Worm (Caenorhabditis elegans) whole organism, mixed stage, embryonic: ENCODE results near the gene syx-16.

Source experiments
- M03D4.4 ChIP-seq: sonication (generic microtip); optimal IDR thresholded peaks from 2 replicates; lab custom pipeline; 2017; ENCODE audit warnings: mild to moderate bottlenecking, missing genetic modification characterization, missing compliant biosample characterization
- bed-3 ChIP-seq: fragments of 200-800 bp; sonication (Bioruptor generic); optimal IDR thresholded peaks from 3 replicates; lab custom pipeline; 2018; ENCODE audit warnings: mild to moderate bottlenecking, missing genetic modification characterization, moderate library complexity, missing compliant biosample characterization
- ceh-39 ChIP-seq: fragments of 150-350 bp; optimal IDR thresholded peaks from 2 replicates; lab custom pipeline; 2014; ENCODE audit warnings: missing biosample characterization, missing genetic modification characterization
- ceh-83 ChIP-seq: fragments of 200-800 bp; sonication (Bioruptor generic); optimal IDR thresholded peaks from 2 replicates; lab custom pipeline; 2018; ENCODE audit warnings: mild to moderate bottlenecking, missing genetic modification characterization, missing compliant biosample characterization
- ces-1 ChIP-seq: fragments of 150-350 bp; optimal IDR thresholded peaks from 2 replicates; lab custom pipeline; 2014; ENCODE audit warnings: missing biosample characterization, missing genetic modification reagents, missing genetic modification characterization
- cnd-1 ChIP-seq: fragments of 200-800 bp; sonication (Bioruptor generic); optimal IDR thresholded peaks from 2 replicates; lab custom pipeline; 2018; ENCODE audit warnings: mild to moderate bottlenecking, missing genetic modification characterization, missing compliant biosample characterization
- drap-1 ChIP-seq: fragments of 200-800 bp; sonication (Bioruptor generic); optimal IDR thresholded peaks from 3 replicates; lab custom pipeline; 2018; ENCODE audit warnings: mild to moderate bottlenecking, missing genetic modification characterization, missing compliant biosample characterization
- elt-1 ChIP-seq: sonication (generic microtip); optimal IDR thresholded peaks from 2 replicates; lab custom pipeline; 2017; ENCODE audit warnings: missing genetic modification characterization, mild to moderate bottlenecking, missing compliant biosample characterization, antibody characterized with exemption, moderate library complexity, borderline replicate concordance; ENCODE audit not compliant: insufficient read depth
- elt-3 ChIP-seq: fragments of 150-350 bp; optimal IDR thresholded peaks from 2 replicates; lab custom pipeline; 2014; ENCODE audit warnings: missing biosample characterization, missing genetic modification characterization
- flh-1 ChIP-seq: fragments of 200-800 bp; sonication (Bioruptor generic); optimal IDR thresholded peaks from 2 replicates; lab custom pipeline; 2018; ENCODE audit warnings: mild to moderate bottlenecking, missing genetic modification characterization, moderate library complexity, missing compliant biosample characterization
- ham-2 ChIP-seq: fragments of 200-800 bp; sonication (Bioruptor generic); optimal IDR thresholded peaks from 2 replicates; lab custom pipeline; 2018; ENCODE audit warnings: mild to moderate bottlenecking, missing genetic modification characterization, missing compliant biosample characterization
- hlh-1 ChIP-seq: fragments of 150-350 bp; optimal IDR thresholded peaks from 2 replicates; lab custom pipeline; 2014; ENCODE audit warnings: missing biosample characterization, missing genetic modification reagents, missing genetic modification characterization
- lin-13 ChIP-seq: fragments of 150-350 bp; optimal IDR thresholded peaks from 2 replicates; lab custom pipeline; 2014; ENCODE audit warnings: missing biosample characterization, missing genetic modification characterization
- lin-32 ChIP-seq: fragments of 200-800 bp; sonication (Bioruptor generic); optimal IDR thresholded peaks from 2 replicates; lab custom pipeline; 2018; ENCODE audit warnings: mild to moderate bottlenecking, missing genetic modification characterization, missing compliant biosample characterization
- lsy-2 ChIP-seq: fragments of 150-350 bp; optimal IDR thresholded peaks from 2 replicates; lab custom pipeline; 2014; ENCODE audit warnings: missing biosample characterization, missing genetic modification characterization
- mab-5 ChIP-seq: fragments of 150-350 bp; optimal IDR thresholded peaks from 2 replicates; lab custom pipeline; 2014; ENCODE audit warnings: missing biosample characterization, missing genetic modification characterization
- mep-1 ChIP-seq: fragments of 150-350 bp; optimal IDR thresholded peaks from 2 replicates; lab custom pipeline; 2017; ENCODE audit warnings: missing biosample characterization, missing genetic modification reagents, missing genetic modification characterization, inconsistent platforms
- mls-2 ChIP-seq: sonication (generic microtip); optimal IDR thresholded peaks from 2 replicates; lab custom pipeline; 2016; ENCODE audit warnings: mild to moderate bottlenecking, missing genetic modification characterization, moderate library complexity, missing compliant biosample characterization
- nhr-12 ChIP-seq: fragments of 150-350 bp; optimal IDR thresholded peaks from 2 replicates; lab custom pipeline; 2014; ENCODE audit warnings: missing biosample characterization, missing genetic modification characterization
- nhr-2 ChIP-seq: fragments of 150-350 bp; optimal IDR thresholded peaks from 2 replicates; lab custom pipeline; 2014; ENCODE audit warnings: missing biosample characterization, missing genetic modification characterization
- nhr-237 ChIP-seq: fragments of 150-350 bp; optimal IDR thresholded peaks from 2 replicates; lab custom pipeline; 2014; ENCODE audit warnings: missing biosample characterization, missing genetic modification characterization
- nhr-28 ChIP-seq: fragments of 150-350 bp; optimal IDR thresholded peaks from 2 replicates; lab custom pipeline; 2014; ENCODE audit warnings: missing biosample characterization, missing genetic modification characterization
- pha-4 ChIP-seq: fragments of 150-350 bp; optimal IDR thresholded peaks from 2 replicates; lab custom pipeline; 2018; ENCODE audit warnings: missing biosample characterization, missing genetic modification reagents, missing genetic modification characterization
- sem-2 ChIP-seq: fragments of 200-800 bp; sonication (Bioruptor generic); optimal IDR thresholded peaks from 2 replicates; lab custom pipeline; 2018; ENCODE audit warnings: mild to moderate bottlenecking, missing genetic modification characterization, missing compliant biosample characterization
- sptf-1 ChIP-seq: sonication (generic microtip); optimal IDR thresholded peaks from 2 replicates; lab custom pipeline; 2017; ENCODE audit warnings: mild to moderate bottlenecking, missing genetic modification characterization, moderate library complexity, missing compliant biosample characterization
- unc-120 ChIP-seq: sonication (generic microtip); optimal IDR thresholded peaks from 2 replicates; lab custom pipeline; 2017; ENCODE audit warnings: missing genetic modification characterization, missing compliant biosample characterization; ENCODE audit not compliant: poor library complexity, severe bottlenecking
- unc-62 ChIP-seq: fragments of 150-350 bp; optimal IDR thresholded peaks from 2 replicates; lab custom pipeline; 2014; ENCODE audit warnings: missing biosample characterization, missing genetic modification reagents, missing genetic modification characterization
- zip-8 ChIP-seq: fragments of 150-350 bp; optimal IDR thresholded peaks from 2 replicates; lab custom pipeline; 2014; ENCODE audit warnings: missing biosample characterization, missing genetic modification characterization
- ztf-11 ChIP-seq: fragments of 150-350 bp; optimal IDR thresholded peaks from 2 replicates; lab custom pipeline; 2014; ENCODE audit warnings: missing biosample characterization, missing genetic modification characterization

Gene syx-16

DNA sequence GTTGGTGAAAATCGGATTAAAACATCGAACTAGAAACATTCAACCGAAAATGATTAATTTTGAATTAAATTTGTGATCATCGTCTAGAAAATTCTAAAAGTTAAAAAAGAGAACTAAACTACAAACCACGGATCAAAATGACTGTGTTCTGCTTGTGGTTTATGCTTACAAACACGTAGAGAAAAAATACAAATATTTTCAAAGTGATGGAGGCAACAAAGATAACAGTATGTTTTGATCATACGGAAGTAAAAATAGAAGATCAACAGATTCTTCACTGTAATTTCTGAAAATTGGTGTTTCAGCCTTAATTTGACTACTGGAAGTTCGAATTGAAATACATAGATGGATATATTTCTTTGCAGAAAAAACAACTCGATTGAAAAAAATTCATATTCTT lies 5.6 kb downstream of the syx-16 start:
- TF ChIP-seq hlh-1 (tag; lab: Kevin White, UChicago) = no peak
- no peak for TF ChIP-seq ceh-83 (GFP tag; lab: Kevin White, UChicago)
- no peak for TF ChIP-seq M03D4.4
- no peak for TF ChIP-seq sptf-1 (tag; lab: Kevin White, UChicago)
- no peak for TF ChIP-seq lin-32 (GFP tag; lab: Kevin White, UChicago)
- TF ChIP-seq lsy-2 (tag; lab: Kevin White, UChicago) = no peak
- TF ChIP-seq bed-3 (GFP tag; lab: Kevin White, UChicago) = no peak
- TF ChIP-seq mls-2 (tag; lab: Kevin White, UChicago) = no peak
- TF ChIP-seq elt-3 (tag; lab: Kevin White, UChicago) = no peak
- no peak for TF ChIP-seq mab-5 (tag; lab: Kevin White, UChicago)
- no peak for TF ChIP-seq nhr-12 (tag; lab: Kevin White, UChicago)
- no peak for TF ChIP-seq nhr-237

DNA sequence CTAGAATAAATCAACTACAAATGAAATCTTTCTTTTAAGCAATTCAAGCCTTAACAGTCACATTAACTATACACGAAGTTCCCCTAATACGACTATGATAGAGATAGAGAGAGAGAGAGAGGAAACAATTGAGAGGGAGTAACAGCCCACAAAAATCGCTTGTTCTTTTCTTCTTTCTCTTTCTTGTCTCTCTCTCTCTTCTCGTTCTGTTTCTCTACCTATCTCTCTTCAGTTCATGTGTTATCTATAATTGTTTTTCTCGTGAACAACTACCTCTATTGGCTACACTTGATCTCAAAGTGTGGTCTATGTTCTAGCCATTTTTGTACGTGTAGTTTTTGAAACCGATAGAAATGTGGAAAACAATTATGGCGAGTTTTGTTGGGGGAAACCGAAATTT lies 6.3 kb downstream of the syx-16 start:
- TF ChIP-seq unc-120 (tag; lab: Kevin White, UChicago) (peak; percentile 66), nhr-28 (peak; percentile 18), elt-3 (tag; lab: Kevin White, UChicago) (no peak), nhr-237 (peak; percentile 1), ham-2 (peak; percentile 25), unc-62 (GFP tag; lab: Kevin White, UChicago) (no peak)
- TF ChIP-seq, all 35 proteins: peak for 4

DNA sequence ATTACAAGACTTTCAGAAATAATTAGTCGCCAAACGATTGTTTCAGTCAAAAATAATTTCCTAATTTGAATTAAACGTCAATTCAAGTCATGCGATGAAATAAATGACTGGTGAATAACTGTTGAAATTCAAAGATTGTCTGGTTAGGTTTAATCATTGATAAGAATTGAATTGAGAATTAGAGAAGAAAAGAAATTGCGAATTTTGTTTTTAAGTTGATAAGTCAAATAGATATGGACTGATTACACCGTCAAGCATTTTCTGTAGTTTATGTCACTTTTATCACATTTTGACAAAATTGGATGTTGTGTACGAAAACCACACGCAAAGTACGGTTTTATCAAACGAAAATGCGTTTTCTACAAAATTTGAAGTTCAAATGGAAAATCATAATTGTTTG lies 7.6 kb downstream of the syx-16 start:
- TF ChIP-seq mep-1 (tag; lab: Kevin White, UChicago) (no peak), flh-1 (GFP tag; lab: Kevin White, UChicago) (no peak), unc-62 (GFP tag; lab: Kevin White, UChicago) (no peak), ceh-39 (tag; lab: Kevin White, UChicago) (no peak), M03D4.4 (no peak), nhr-2 (no peak), zip-8 (tag; lab: Kevin White, UChicago) (no peak), lsy-2 (tag; lab: Kevin White, UChicago) (no peak)
- TF ChIP-seq, all 35 proteins: peak for 0

DNA sequence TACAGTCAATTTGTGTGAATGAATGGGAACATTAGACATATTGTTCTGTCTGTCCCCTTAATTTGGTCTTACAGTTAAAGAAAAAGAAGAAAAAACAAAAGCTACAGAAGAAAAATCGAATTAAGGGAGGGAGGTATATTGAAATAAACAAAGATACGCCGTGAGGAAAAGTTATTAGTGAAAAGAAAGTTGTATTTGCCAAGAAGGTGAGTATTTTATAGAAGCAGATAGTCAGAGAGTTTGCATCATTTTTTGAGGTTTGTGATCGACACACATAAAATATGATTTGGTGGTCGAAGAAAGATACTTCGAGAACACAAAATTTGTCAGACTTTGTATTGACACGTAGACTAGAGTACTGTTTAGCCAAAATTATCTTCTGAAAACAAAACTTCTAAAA lies 8.6 kb downstream of the syx-16 start:
- TF ChIP-seq ces-1 (GFP tag; lab: Kevin White, UChicago) (no peak), unc-62 (GFP tag; lab: Kevin White, UChicago) (no peak), ham-2 (no peak), elt-1 (tag; lab: Kevin White, UChicago) (no peak), ztf-11 (tag; lab: Kevin White, UChicago) (no peak), cnd-1 (tag; lab: Kevin White, UChicago) (no peak), pha-4 (tag; lab: Kevin White, UChicago) (no peak), flh-1 (GFP tag; lab: Kevin White, UChicago) (no peak), mab-5 (tag; lab: Kevin White, UChicago) (no peak), lin-13 (no peak), ceh-39 (tag; lab: Kevin White, UChicago) (no peak), lsy-2 (tag; lab: Kevin White, UChicago) (no peak), mep-1 (tag; lab: Kevin White, UChicago) (no peak), nhr-2 (no peak), sem-2 (GFP tag; lab: Kevin White, UChicago) (no peak), nhr-28 (no peak), drap-1 (no peak), sptf-1 (tag; lab: Kevin White, UChicago) (no peak), unc-120 (tag; lab: Kevin White, UChicago) (no peak)
- TF ChIP-seq, all 35 proteins: peak for 0

DNA sequence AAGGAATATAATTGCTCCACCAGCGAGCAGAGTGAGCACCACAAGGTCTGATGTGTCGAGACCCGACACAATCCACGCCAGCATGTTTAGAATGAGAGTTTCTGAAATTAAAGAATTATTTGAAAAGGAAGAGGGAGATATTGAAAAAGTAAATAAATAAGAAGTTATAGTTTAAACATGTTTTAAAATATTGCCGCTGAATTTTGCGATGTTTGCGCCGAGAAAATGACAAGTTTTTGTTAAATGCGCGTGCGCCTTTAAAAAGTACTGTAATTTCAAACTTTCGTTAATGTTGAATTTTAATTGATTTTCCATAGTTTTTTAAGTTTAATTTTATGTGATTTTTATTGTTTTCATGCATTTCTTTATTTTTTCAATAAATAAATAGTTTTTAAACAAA lies 9.3 kb downstream of the syx-16 start, which contains the start of gene emb-8:
Gene emb-8 (minus strand): TSS at position 101 of the 400 bp plus-strand sequence.
- TF ChIP-seq hlh-1 (tag; lab: Kevin White, UChicago) = no peak
- no peak for TF ChIP-seq pha-4 (tag; lab: Kevin White, UChicago)
- no peak for TF ChIP-seq sptf-1 (tag; lab: Kevin White, UChicago)
- TF ChIP-seq nhr-12 (tag; lab: Kevin White, UChicago) = no peak
- no peak for TF ChIP-seq zip-8 (tag; lab: Kevin White, UChicago)
- no peak for TF ChIP-seq nhr-28
- TF ChIP-seq ztf-11 (tag; lab: Kevin White, UChicago) = no peak
- no peak for TF ChIP-seq ceh-83 (GFP tag; lab: Kevin White, UChicago)
- TF ChIP-seq elt-1 (tag; lab: Kevin White, UChicago) = no peak
- no peak for TF ChIP-seq drap-1
- TF ChIP-seq, all 35 proteins: peak for 0
